Fruit fly (Drosophila melanogaster) whole organism, prepupa: Measurements from ENCODE around the gene ND-PDSW.

Source experiments
- Blimp-1 ChIP-seq: fragments of 200-800 bp; sonication (Bioruptor generic); optimal IDR thresholded peaks from 3 replicates; lab custom pipeline; 2017; ENCODE audit warnings: missing biosample characterization, missing genetic modification characterization, mild to moderate bottlenecking, moderate library complexity, missing genetic modification reagents
- CG10669 ChIP-seq: fragments of 200-800 bp; sonication (Bioruptor generic); optimal IDR thresholded peaks from 3 replicates; lab custom pipeline; 2018; ENCODE audit warnings: missing biosample characterization, mild to moderate bottlenecking, missing genetic modification characterization, moderate library complexity
- CG11294 ChIP-seq: fragments of 200-800 bp; sonication (Bioruptor generic); IDR thresholded peaks from 2 replicates; pipeline ENCODE4 v1.3.6; 2022; ENCODE audit warnings: missing biosample characterization, missing genetic modification characterization
- CG11762 ChIP-seq: fragments of 200-800 bp; sonication (Bioruptor generic); optimal IDR thresholded peaks from 3 replicates; lab custom pipeline; 2016; ENCODE audit warnings: missing biosample characterization, missing genetic modification characterization; ENCODE audit not compliant: insufficient read depth
- CG15336 ChIP-seq: fragments of 200-800 bp; sonication (Bioruptor generic); IDR thresholded peaks from 2 replicates; pipeline ENCODE4 v1.3.6; 2022; ENCODE audit warnings: missing biosample characterization, missing genetic modification characterization
- CG16779 ChIP-seq: fragments of 200-800 bp; sonication (Bioruptor generic); optimal IDR thresholded peaks from 3 replicates; lab custom pipeline; 2017; ENCODE audit warnings: missing biosample characterization, mild to moderate bottlenecking, missing genetic modification characterization
- CG3032 ChIP-seq: fragments of 200-800 bp; optimal IDR thresholded peaks from 2 replicates; lab custom pipeline; 2019; ENCODE audit warnings: missing biosample characterization, mild to moderate bottlenecking, missing genetic modification characterization, moderate library complexity
- CG31627 ChIP-seq: fragments of 200-800 bp; sonication (Bioruptor generic); optimal IDR thresholded peaks from 3 replicates; lab custom pipeline; 2016; ENCODE audit warnings: missing biosample characterization, missing genetic modification characterization
- CG32006 ChIP-seq: fragments of 200-800 bp; sonication (Bioruptor generic); optimal IDR thresholded peaks from 3 replicates; lab custom pipeline; 2017; ENCODE audit warnings: missing biosample characterization, mild to moderate bottlenecking, missing genetic modification characterization
- CG4318 ChIP-seq: fragments of 200-800 bp; sonication (Bioruptor generic); optimal IDR thresholded peaks from 3 replicates; lab custom pipeline; 2017; ENCODE audit warnings: missing biosample characterization, mild to moderate bottlenecking, missing genetic modification characterization
- CG6163 ChIP-seq: fragments of 200-800 bp; sonication (Bioruptor generic); IDR thresholded peaks from 3 replicates; pipeline ENCODE4 v1.3.6; 2022; ENCODE audit warnings: missing biosample characterization, missing genetic modification characterization
- CG6276 ChIP-seq: fragments of 200-800 bp; sonication (Bioruptor generic); optimal IDR thresholded peaks from 2 replicates; lab custom pipeline; 2017; ENCODE audit warnings: missing biosample characterization, mild to moderate bottlenecking, missing genetic modification characterization
- CG8119 ChIP-seq: fragments of 200-800 bp; sonication (Bioruptor generic); IDR thresholded peaks from 3 replicates; pipeline ENCODE4 v1.3.6; 2022; ENCODE audit warnings: missing biosample characterization, missing genetic modification characterization
- CG8632 ChIP-seq: fragments of 200-800 bp; sonication (Bioruptor generic); optimal IDR thresholded peaks from 3 replicates; lab custom pipeline; 2016; ENCODE audit warnings: missing biosample characterization, missing genetic modification characterization
- CG9139 ChIP-seq: fragments of 200-800 bp; sonication (Bioruptor generic); optimal IDR thresholded peaks from 3 replicates; lab custom pipeline; 2017; ENCODE audit warnings: missing biosample characterization, mild to moderate bottlenecking, missing genetic modification characterization
- Eip78C ChIP-seq: fragments of 200-800 bp; sonication (Bioruptor generic); peaks from one replicate; lab custom pipeline; 2016; ENCODE audit warnings: missing biosample characterization, missing genetic modification characterization
- Gug ChIP-seq: fragments of 200-800 bp; sonication (Bioruptor generic); IDR thresholded peaks from 2 replicates; pipeline ENCODE4 v1.3.6; 2022; ENCODE audit warnings: missing biosample characterization, missing genetic modification characterization
- Hr39 ChIP-seq: fragments of 200-800 bp; sonication (Bioruptor generic); optimal IDR thresholded peaks from 2 replicates; lab custom pipeline; 2016; ENCODE audit warnings: missing biosample characterization, missing genetic modification characterization
- Hr4 ChIP-seq: fragments of 200-800 bp; sonication (Bioruptor generic); optimal IDR thresholded peaks from 3 replicates; lab custom pipeline; 2016; ENCODE audit warnings: missing biosample characterization, missing genetic modification characterization
- Lpt ChIP-seq: fragments of 200-800 bp; sonication (Bioruptor generic); optimal IDR thresholded peaks from 3 replicates; lab custom pipeline; 2016; ENCODE audit warnings: missing biosample characterization, missing genetic modification characterization
- OdsH ChIP-seq: fragments of 200-800 bp; sonication (Bioruptor generic); optimal IDR thresholded peaks from 3 replicates; lab custom pipeline; 2016; ENCODE audit warnings: missing biosample characterization, missing genetic modification characterization
- Sox14 ChIP-seq: fragments of 200-800 bp; sonication (Bioruptor generic); optimal IDR thresholded peaks from 3 replicates; lab custom pipeline; 2016; ENCODE audit warnings: missing biosample characterization, missing genetic modification characterization
- Sox15 ChIP-seq: fragments of 200-800 bp; sonication (Bioruptor generic); optimal IDR thresholded peaks from 3 replicates; lab custom pipeline; 2016; ENCODE audit warnings: missing biosample characterization, missing genetic modification characterization
- achi ChIP-seq: fragments of 200-800 bp; sonication (Bioruptor generic); optimal IDR thresholded peaks from 3 replicates; lab custom pipeline; 2016; ENCODE audit warnings: missing biosample characterization, missing genetic modification characterization
- cyc ChIP-seq: fragments of 200-800 bp; sonication (Bioruptor generic); optimal IDR thresholded peaks from 3 replicates; lab custom pipeline; 2016; ENCODE audit warnings: missing biosample characterization, missing genetic modification characterization
- dac ChIP-seq: fragments of 200-800 bp; sonication (Bioruptor generic); optimal IDR thresholded peaks from 2 replicates; lab custom pipeline; 2017; ENCODE audit warnings: missing biosample characterization, mild to moderate bottlenecking, missing genetic modification characterization
- dsx ChIP-seq: fragments of 200-800 bp; optimal IDR thresholded peaks from 3 replicates; lab custom pipeline; 2019; ENCODE audit warnings: missing biosample characterization, mild to moderate bottlenecking, missing genetic modification characterization, moderate library complexity; ENCODE audit not compliant: poor library complexity, severe bottlenecking
- eg ChIP-seq: fragments of 200-800 bp; sonication (Bioruptor generic); IDR thresholded peaks from 3 replicates; pipeline ENCODE4 v1.3.6; 2022; ENCODE audit warnings: missing biosample characterization, missing genetic modification characterization
- esn ChIP-seq: fragments of 200-800 bp; sonication (Bioruptor generic); optimal IDR thresholded peaks from 2 replicates; lab custom pipeline; 2016; ENCODE audit warnings: missing biosample characterization, mild to moderate bottlenecking, missing genetic modification characterization, moderate library complexity
- fd85E ChIP-seq: fragments of 200-800 bp; sonication (Bioruptor generic); optimal IDR thresholded peaks from 3 replicates; lab custom pipeline; 2016; ENCODE audit warnings: missing biosample characterization, missing genetic modification characterization
- fkh ChIP-seq: fragments of 200-800 bp; sonication (Bioruptor generic); optimal IDR thresholded peaks from 3 replicates; lab custom pipeline; 2017; ENCODE audit warnings: missing biosample characterization, mild to moderate bottlenecking, missing genetic modification characterization, moderate library complexity
- lz ChIP-seq: fragments of 200-800 bp; sonication (Bioruptor generic); optimal IDR thresholded peaks from 3 replicates; lab custom pipeline; 2016; ENCODE audit warnings: missing biosample characterization, missing genetic modification characterization
- net ChIP-seq: fragments of 200-800 bp; sonication (Bioruptor generic); optimal IDR thresholded peaks from 3 replicates; lab custom pipeline; 2016; ENCODE audit warnings: missing biosample characterization, missing genetic modification characterization
- ss ChIP-seq, 2 experiments: fragments of 200-800 bp; sonication (Bioruptor generic); optimal IDR thresholded peaks; 2 replicates in 1 of 2; 3 replicates in 1 of 2; lab custom pipeline; 2017 to 2018; ENCODE audit warnings: mild to moderate bottlenecking in 2 of 2, missing biosample characterization in 2 of 2, missing genetic modification characterization in 2 of 2, moderate library complexity in 1 of 2
- svp ChIP-seq: fragments of 200-800 bp; sonication (Bioruptor generic); peaks from one replicate; lab custom pipeline; 2016; ENCODE audit warnings: missing biosample characterization, missing genetic modification characterization
- topi ChIP-seq: fragments of 200-800 bp; sonication (Bioruptor generic); optimal IDR thresholded peaks from 3 replicates; lab custom pipeline; 2016; ENCODE audit warnings: missing biosample characterization, missing genetic modification characterization
- vri ChIP-seq: fragments of 200-800 bp; sonication (Bioruptor generic); optimal IDR thresholded peaks from 3 replicates; lab custom pipeline; 2016; ENCODE audit warnings: missing biosample characterization, mild to moderate bottlenecking, missing genetic modification characterization

The ND-PDSW gene

DNA sequence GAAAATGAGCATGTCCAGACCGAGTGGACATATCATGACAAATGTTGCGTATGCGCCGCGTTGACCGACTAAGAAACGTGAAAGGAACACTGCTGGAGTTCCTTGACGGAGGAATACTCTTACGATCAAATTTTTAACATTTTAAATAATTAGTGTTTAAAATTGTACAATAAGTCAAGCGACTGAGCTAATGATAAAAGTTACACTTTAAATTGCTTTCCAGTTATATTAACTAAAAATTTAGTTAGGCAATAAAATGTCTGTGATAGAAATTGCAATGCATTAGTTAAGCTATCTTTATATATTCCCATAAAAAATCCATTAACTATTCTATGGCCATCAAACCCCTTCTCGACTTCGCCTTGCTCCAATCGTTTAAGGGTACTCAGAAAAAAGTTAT lies 18.8 kb downstream of the ND-PDSW start:
- TF ChIP-seq CG10669 (GFP tag; lab: Kevin White, UChicago), result no peak
- TF ChIP-seq CG11294 (GFP tag; lab: Robert Waterston, UW), result no peak
- no peak for TF ChIP-seq lz
- peak; percentile 54 for TF ChIP-seq CG32006 (GFP tag; lab: Kevin White, UChicago)
- no peak for TF ChIP-seq esn (GFP tag; lab: Kevin White, UChicago)
- no peak for TF ChIP-seq ss (GFP tag; optimal IDR thresholded peaks at IDR 0.05; lab: Kevin White, UChicago)
- no peak for TF ChIP-seq achi (GFP tag; lab: Kevin White, UChicago)
- no peak for TF ChIP-seq CG9139 (GFP tag; lab: Kevin White, UChicago)
- no peak for TF ChIP-seq vri
- TF ChIP-seq dsx (GFP tag; lab: Kevin White, UChicago), result no peak
- TF ChIP-seq Hr39 (GFP tag; lab: Kevin White, UChicago), result no peak
- no peak for TF ChIP-seq CG11762 (GFP tag; lab: Kevin White, UChicago)
- TF ChIP-seq Hr4 (GFP tag; lab: Kevin White, UChicago), result peak; percentile 26
- no peak for TF ChIP-seq fd85E (GFP tag; lab: Kevin White, UChicago)
- peak; percentile 52 for TF ChIP-seq Eip78C (GFP tag; lab: Kevin White, UChicago)
- TF ChIP-seq cyc (GFP tag; lab: Kevin White, UChicago), result no peak
- no peak for TF ChIP-seq Sox15
- peak; percentile 28; the same call in 1 of the 2 replicates for TF ChIP-seq CG15336
- no peak for TF ChIP-seq net
- no peak for TF ChIP-seq CG16779 (tag; lab: Kevin White, UChicago)
- TF ChIP-seq Gug (GFP tag; lab: Robert Waterston, UW), result no peak
- TF ChIP-seq Blimp-1 (GFP tag; lab: Kevin White, UChicago), result no peak
- TF ChIP-seq CG31627 (GFP tag; lab: Kevin White, UChicago), result no peak
- TF ChIP-seq svp (GFP tag; lab: Kevin White, UChicago), result peak; percentile 19
- no peak for TF ChIP-seq CG3032 (tag; lab: Kevin White, UChicago)
- TF ChIP-seq CG8119 (GFP tag; lab: Robert Waterston, UW), result peak; percentile 21; the same call in 1 of the 3 replicates

dm6 chr2L:3485506-3485905 lies 19.5 kb downstream of the ND-PDSW start:
- TF ChIP-seq CG9139 (GFP tag; lab: Kevin White, UChicago) (no peak), Lpt (peak; percentile 11), CG6163 (GFP tag; lab: Robert Waterston, UW) (0 out of 3 replicates have a peak, but pooled peaks have one; percentile 16), net (peak; percentile 4), fkh (no peak), Hr4 (GFP tag; lab: Kevin White, UChicago) (peak; percentile 62), CG15336 (peak; percentile 66), eg (peak; percentile 44; the same call in 2 of the 3 replicates), CG8632 (no peak), CG8119 (GFP tag; lab: Robert Waterston, UW) (peak; percentile 76), OdsH (GFP tag; lab: Kevin White, UChicago) (peak; percentile 19), Eip78C (GFP tag; lab: Kevin White, UChicago) (peak; percentile 30), CG32006 (GFP tag; lab: Kevin White, UChicago) (peak; percentile 69), CG4318 (GFP tag; lab: Kevin White, UChicago) (peak; percentile 23), svp (GFP tag; lab: Kevin White, UChicago) (peak; percentile 10), Sox14 (no peak), Gug (GFP tag; lab: Robert Waterston, UW) (no peak), CG6276 (GFP tag; lab: Kevin White, UChicago) (peak; percentile 36), achi (GFP tag; lab: Kevin White, UChicago) (no peak), CG31627 (GFP tag; lab: Kevin White, UChicago) (no peak), dac (GFP tag; lab: Kevin White, UChicago) (peak; percentile 13)

dm6 chr2L:3490971-3491370 lies 25.0 kb downstream of the ND-PDSW start, which contains the start of gene CG15414:
CG15414 (minus strand) TSS chr2L:3491071.
- TF ChIP-seq eg, result peak; percentile 42; the same call in 1 of the 3 replicates
- TF ChIP-seq topi (GFP tag; lab: Kevin White, UChicago), result no peak
- no peak for TF ChIP-seq CG31627 (GFP tag; lab: Kevin White, UChicago)
